Worm (Caenorhabditis elegans): ENCODE results near the gene csn-3.

Gene csn-3

ce11 chrIV:179700-180099 is 14.8 kb upstream of the csn-3 start:
- TF ChIP-seq snu-23 (GFP tag; optimal IDR thresholded peaks at IDR 0.05) (no peak), efl-1 (optimal IDR thresholded peaks at IDR 0.05) (no peak), efl-1 (GFP tag; optimal IDR thresholded peaks at IDR 0.05 in 1 of 2) (peak in 1 of 2 experiments; percentile 90)

- no peak for TF ChIP-seq F16B12.6 (tag; optimal IDR thresholded peaks at IDR 0.05)
- TF ChIP-seq mep-1 (tag; optimal IDR thresholded peaks at IDR 0.05) = no peak
- TF ChIP-seq irx-1 (tag; optimal IDR thresholded peaks at IDR 0.05) = no peak
Observed at ce11 chrIV:183519-183918, 11.0 kb upstream of the csn-3 start.

- TF ChIP-seq efl-1 (optimal IDR thresholded peaks at IDR 0.05) (no peak), efl-1 (GFP tag; optimal IDR thresholded peaks at IDR 0.05 in 1 of 2) (no peak), isw-1 (GFP tag; IDR thresholded peaks at IDR 0.05) (no peak), nhr-19 (GFP tag; conservative IDR thresholded peaks at IDR 0.05) (no peak), nhr-90 (tag; optimal IDR thresholded peaks at IDR 0.05; ENCODE audit: poor library complexity) (no peak), skn-1 (tag; optimal IDR thresholded peaks at IDR 0.05) (no peak), fos-1 (tag; optimal IDR thresholded peaks at IDR 0.05) (no peak), hlh-4 (tag; optimal IDR thresholded peaks at IDR 0.05) (no peak), dpl-1 (GFP tag; optimal IDR thresholded peaks at IDR 0.05) (no peak)
Observed at ce11 chrIV:184184-184583, 10.4 kb upstream of the csn-3 start, which contains the start of gene pnc-1. Gene pnc-1, plus strand, starts transcription at chrIV:184484.

- TF ChIP-seq aly-2 (tag; optimal IDR thresholded peaks at IDR 0.05) (no peak), mab-9 (GFP tag; IDR thresholded peaks at IDR 0.05) (no peak), sptf-1 (tag; optimal IDR thresholded peaks at IDR 0.05) (no peak), C16A3.4 (tag; optimal IDR thresholded peaks at IDR 0.05) (no peak), nhr-47 (tag; optimal IDR thresholded peaks at IDR 0.05) (peak; percentile 2), elt-3 (tag; optimal IDR thresholded peaks at IDR 0.05) (no peak), mdl-1 (tag; optimal IDR thresholded peaks at IDR 0.05) (no peak), lir-3 (tag; optimal IDR thresholded peaks at IDR 0.05; ENCODE audit: poor library complexity) (no peak), mep-1 (tag; optimal IDR thresholded peaks at IDR 0.05) (peak; percentile 38), ceh-82 (tag; optimal IDR thresholded peaks at IDR 0.05) (peak in 1 of 3 experiments; percentile 23), lin-14 (GFP tag; optimal IDR thresholded peaks at IDR 0.05) (peak; percentile 49), lin-15B (tag; optimal IDR thresholded peaks at IDR 0.05) (no peak), jun-1 (tag; optimal IDR thresholded peaks at IDR 0.05) (no peak), zag-1 (tag; optimal IDR thresholded peaks at IDR 0.05) (no peak), fkh-8 (tag; optimal IDR thresholded peaks at IDR 0.05) (peak; percentile 72), sox-4 (tag; optimal IDR thresholded peaks at IDR 0.05) (no peak), nhr-71 (tag; optimal IDR thresholded peaks at IDR 0.05) (peak; percentile 46), dpl-1 (GFP tag; optimal IDR thresholded peaks at IDR 0.05) (no peak), lsy-2 (tag; optimal IDR thresholded peaks at IDR 0.05) (peak in 1 of 2 experiments; percentile 14)
Observed at ce11 chrIV:186110-186509, 8.4 kb upstream of the csn-3 start.

- TF ChIP-seq elt-2 (tag; optimal IDR thresholded peaks at IDR 0.05) = peak; percentile 5
- no peak for TF ChIP-seq fos-1 (tag; optimal IDR thresholded peaks at IDR 0.05)
- no peak for TF ChIP-seq nhr-47 (tag; optimal IDR thresholded peaks at IDR 0.05)
- TF ChIP-seq lin-13 (GFP tag; optimal IDR thresholded peaks at IDR 0.05) = no peak
Observed at ce11 chrIV:187336-187735, 7.2 kb upstream of the csn-3 start.

- TF ChIP-seq skn-1 (tag; optimal IDR thresholded peaks at IDR 0.05) (no peak), C16A3.4 (tag; optimal IDR thresholded peaks at IDR 0.05) (no peak)
Observed at ce11 chrIV:189087-189486, 5.5 kb upstream of the csn-3 start.
